Worm (Caenorhabditis elegans): ENCODE measurements around the gene T16G12.12.

ce11 chrIII:10033213-10033612 is 20.2 kb upstream of the T16G12.12 start, which contains the start of gene M04D8.5:
- TF ChIP-seq ama-1 (optimal IDR thresholded peaks at IDR 0.05) (no peak), hmbx-1 (tag; optimal IDR thresholded peaks at IDR 0.05) (no peak), ets-7 (tag; optimal IDR thresholded peaks at IDR 0.05) (no peak), B0310.2 (tag; optimal IDR thresholded peaks at IDR 0.05) (no peak), pes-1 (GFP tag; IDR thresholded peaks at IDR 0.05) (no peak), hmg-4 (GFP tag; optimal IDR thresholded peaks at IDR 0.05) (no peak), tra-4 (tag; optimal IDR thresholded peaks at IDR 0.05) (no peak), flt-1 (GFP tag; IDR thresholded peaks at IDR 0.05) (no peak), scrt-1 (GFP tag; IDR thresholded peaks at IDR 0.05) (no peak), ceh-13 (GFP tag; optimal IDR thresholded peaks at IDR 0.05) (no peak), tbx-11 (GFP tag; IDR thresholded peaks at IDR 0.05) (no peak), hnd-1 (tag; optimal IDR thresholded peaks at IDR 0.05) (no peak), aly-1 (tag; optimal IDR thresholded peaks at IDR 0.05) (no peak), tbx-37 (GFP tag; conservative IDR thresholded peaks at IDR 0.05) (no peak)
